In the genomic region with DNA sequence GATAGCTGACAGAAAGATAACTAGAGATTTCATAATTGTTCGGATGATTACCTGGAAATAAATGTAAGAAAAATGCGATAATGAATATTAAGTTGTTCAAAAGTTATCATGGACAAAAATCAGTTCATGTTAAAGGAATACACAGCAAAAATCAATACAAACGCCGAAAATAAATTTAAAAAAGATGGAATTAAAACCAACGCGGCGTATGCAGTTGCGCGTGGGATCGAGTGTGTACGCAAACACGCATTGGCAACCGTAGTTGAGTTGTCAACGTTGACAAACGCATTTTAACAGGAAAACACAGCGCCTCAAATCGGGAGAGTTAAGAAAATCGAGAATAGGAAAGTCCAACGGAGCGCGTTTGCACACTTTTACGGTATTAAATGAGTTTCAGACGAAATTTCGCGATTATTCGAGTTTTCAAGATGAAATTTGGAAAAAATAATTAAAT, we compare ENCODE assay signal across 1 worm cellular context.
A peak's percentile ranks its signal among the peaks of the same experiment; 100 is the strongest.
TF ChIP-seq lines count a peak whose summit lies in the region.

Gene tmed-10, minus strand, starts transcription at position 51 of the 454 bp plus-strand sequence.

TF ChIP-seq in whole organism, L4 larva, 104 proteins besides CTCF, POLR2A, EP300 and RAD21 (continued from another document):
- TF ChIP-seq dmd-8 (GFP tag; IDR thresholded peaks at IDR 0.05; lab: Robert Waterston, UW): no peak
- no peak for TF ChIP-seq gei-8 (GFP tag; optimal IDR thresholded peaks at IDR 0.05; lab: Kevin White, UChicago)
- no peak for TF ChIP-seq R02D3.7 (tag; optimal IDR thresholded peaks at IDR 0.05; lab: Kevin White, UChicago)
- no peak for TF ChIP-seq duxl-1 (tag; optimal IDR thresholded peaks at IDR 0.05; lab: Kevin White, UChicago; ENCODE audit: poor library complexity)
- TF ChIP-seq mdt-29 (GFP tag; IDR thresholded peaks at IDR 0.05; lab: Robert Waterston, UW): no peak
- peak; percentile 43 for TF ChIP-seq nhr-28 (tag; optimal IDR thresholded peaks at IDR 0.05; lab: Kevin White, UChicago)
- TF ChIP-seq ztf-7 (tag; optimal IDR thresholded peaks at IDR 0.05; lab: Kevin White, UChicago): no peak
- TF ChIP-seq madf-5 (GFP tag; IDR thresholded peaks at IDR 0.05; lab: Robert Waterston, UW): no peak
- no peak for TF ChIP-seq nhr-42 (GFP tag; IDR thresholded peaks at IDR 0.05; lab: Robert Waterston, UW)
- TF ChIP-seq T26A8.4 (GFP tag; IDR thresholded peaks at IDR 0.05; lab: Robert Waterston, UW): peak; percentile 65; the same call in 1 of the 2 replicates
- peak in 1 of 2 experiments; percentile 12 for TF ChIP-seq hif-1 (tag; optimal IDR thresholded peaks at IDR 0.05; lab: Kevin White, UChicago)
- no peak for TF ChIP-seq egl-27 (tag; optimal IDR thresholded peaks at IDR 0.05; lab: Kevin White, UChicago)
- no peak for TF ChIP-seq unc-39 (tag; optimal IDR thresholded peaks at IDR 0.05; lab: Kevin White, UChicago)
- TF ChIP-seq ceh-44 (GFP tag; IDR thresholded peaks at IDR 0.05; lab: Robert Waterston, UW): peak; percentile 53; the same call in 1 of the 2 replicates
- TF ChIP-seq nhr-41 (GFP tag; IDR thresholded peaks at IDR 0.05; lab: Robert Waterston, UW): no peak
- no peak for TF ChIP-seq lin-29 (GFP tag; IDR thresholded peaks at IDR 0.05; lab: Robert Waterston, UW)
- no peak for TF ChIP-seq ztf-11 (tag; optimal IDR thresholded peaks at IDR 0.05; lab: Kevin White, UChicago)
- peak; percentile 77 for TF ChIP-seq mxl-3 (GFP tag; optimal IDR thresholded peaks at IDR 0.05; lab: Kevin White, UChicago)
- peak in 1 of 2 experiments; percentile 3 for TF ChIP-seq mdl-1 (tag; optimal IDR thresholded peaks at IDR 0.05; lab: Kevin White, UChicago)
- no peak for TF ChIP-seq nhr-6 (tag; optimal IDR thresholded peaks at IDR 0.05; lab: Kevin White, UChicago)
- no peak for TF ChIP-seq nhr-77 (tag; optimal IDR thresholded peaks at IDR 0.05; lab: Kevin White, UChicago)
- peak; percentile 44 for TF ChIP-seq hlh-30 (tag; optimal IDR thresholded peaks at IDR 0.05; lab: Kevin White, UChicago; ENCODE audit: insufficient read depth)
- peak in 1 of 2 experiments; percentile 56 for TF ChIP-seq unc-62 (GFP tag; optimal IDR thresholded peaks at IDR 0.05 in 1 of 2; lab: Kevin White, UChicago)
- no peak for TF ChIP-seq unc-62 (tag; optimal IDR thresholded peaks at IDR 0.05; lab: Kevin White, UChicago)
- no peak for TF ChIP-seq tag-97 (GFP tag; IDR thresholded peaks at IDR 0.05; lab: Robert Waterston, UW)
- TF ChIP-seq T20F7.1 (GFP tag; optimal IDR thresholded peaks at IDR 0.05; lab: Kevin White, UChicago): peak; percentile 50
- TF ChIP-seq zip-2 (tag; optimal IDR thresholded peaks at IDR 0.05; lab: Kevin White, UChicago): no peak
- peak; percentile 66; the same call in 1 of the 2 replicates for TF ChIP-seq egl-43 (GFP tag; IDR thresholded peaks at IDR 0.05; lab: Robert Waterston, UW)
- TF ChIP-seq attf-4 (tag; optimal IDR thresholded peaks at IDR 0.05; lab: Kevin White, UChicago): no peak
- TF ChIP-seq vab-7 (GFP tag; IDR thresholded peaks at IDR 0.05; lab: Robert Waterston, UW): no peak
- TF ChIP-seq aly-2 (tag; optimal IDR thresholded peaks at IDR 0.05; lab: Kevin White, UChicago): no peak
- no peak for TF ChIP-seq zip-11 (GFP tag; IDR thresholded peaks at IDR 0.05; lab: Robert Waterston, UW)
- peak; percentile 10 for TF ChIP-seq lin-13 (GFP tag; optimal IDR thresholded peaks at IDR 0.05; lab: Kevin White, UChicago)
- no peak for TF ChIP-seq lin-15B (tag; optimal IDR thresholded peaks at IDR 0.05; lab: Kevin White, UChicago)
- TF ChIP-seq lin-38 (GFP tag; IDR thresholded peaks at IDR 0.05; lab: Robert Waterston, UW): peak; percentile 95
- no peak for TF ChIP-seq daf-12 (tag; optimal IDR thresholded peaks at IDR 0.05; lab: Kevin White, UChicago)
- no peak for TF ChIP-seq ceh-82 (tag; optimal IDR thresholded peaks at IDR 0.05; lab: Kevin White, UChicago)
- TF ChIP-seq ceh-28 (tag; optimal IDR thresholded peaks at IDR 0.05; lab: Kevin White, UChicago): no peak
- TF ChIP-seq Y105C5A.15 (GFP tag; IDR thresholded peaks at IDR 0.05; lab: Robert Waterston, UW): no peak
- TF ChIP-seq mep-1 (tag; optimal IDR thresholded peaks at IDR 0.05; lab: Kevin White, UChicago): no peak
- no peak for TF ChIP-seq ces-1 (GFP tag; optimal IDR thresholded peaks at IDR 0.05; lab: Kevin White, UChicago)
- TF ChIP-seq ZK337.2 (GFP tag; IDR thresholded peaks at IDR 0.05; lab: Robert Waterston, UW): no peak
- no peak for TF ChIP-seq D1046.2 (GFP tag; IDR thresholded peaks at IDR 0.05; lab: Robert Waterston, UW)
- peak; percentile 56 for TF ChIP-seq dve-1 (tag; optimal IDR thresholded peaks at IDR 0.05; lab: Kevin White, UChicago; ENCODE audit: insufficient read depth)
- no peak for TF ChIP-seq php-3 (GFP tag; IDR thresholded peaks at IDR 0.05; lab: Robert Waterston, UW)
- TF ChIP-seq nhr-102 (tag; optimal IDR thresholded peaks at IDR 0.05; lab: Kevin White, UChicago): no peak
- TF ChIP-seq nhr-25 (tag; optimal IDR thresholded peaks at IDR 0.05; lab: Kevin White, UChicago; ENCODE audit: borderline replicate concordance, insufficient read depth): no peak
- TF ChIP-seq daf-8 (GFP tag; IDR thresholded peaks at IDR 0.05; lab: Robert Waterston, UW): no peak
- TF ChIP-seq snpc-4 (tag; optimal IDR thresholded peaks at IDR 0.05; lab: Kevin White, UChicago): no peak
- TF ChIP-seq ctbp-1 (GFP tag; IDR thresholded peaks at IDR 0.05; lab: Robert Waterston, UW): 0 out of 2 replicates have a peak, but pooled peaks have one; percentile 24
- TF ChIP-seq sdz-12 (GFP tag; optimal IDR thresholded peaks at IDR 0.05; lab: Kevin White, UChicago): no peak
- peak; percentile 64 for TF ChIP-seq hlh-11 (tag; optimal IDR thresholded peaks at IDR 0.05; lab: Kevin White, UChicago)
- TF ChIP-seq mxl-2 (GFP tag; conservative IDR thresholded peaks at IDR 0.05; lab: Robert Waterston, UW): no peak
- no peak for TF ChIP-seq Y5F2A.4 (GFP tag; optimal IDR thresholded peaks at IDR 0.05; lab: Kevin White, UChicago)
- TF ChIP-seq hmg-1.1 (GFP tag; IDR thresholded peaks at IDR 0.05; lab: Robert Waterston, UW): peak; percentile 76
- no peak for TF ChIP-seq F44E2.7 (GFP tag; IDR thresholded peaks at IDR 0.05; lab: Robert Waterston, UW)
- no peak for TF ChIP-seq set-16 (GFP tag; IDR thresholded peaks at IDR 0.05; lab: Robert Waterston, UW)
- no peak for TF ChIP-seq lim-7 (GFP tag; IDR thresholded peaks at IDR 0.05; lab: Robert Waterston, UW)
- TF ChIP-seq dmd-6 (GFP tag; IDR thresholded peaks at IDR 0.05; lab: Robert Waterston, UW): peak; percentile 72
- TF ChIP-seq F26F4.8 (GFP tag; conservative IDR thresholded peaks at IDR 0.05; lab: Robert Waterston, UW): no peak
- TF ChIP-seq unc-130 (GFP tag; optimal IDR thresholded peaks at IDR 0.05; lab: Kevin White, UChicago): peak; percentile 43
- TF ChIP-seq nhr-11 (tag; optimal IDR thresholded peaks at IDR 0.05; lab: Kevin White, UChicago): no peak
- TF ChIP-seq lin-39 (tag; optimal IDR thresholded peaks at IDR 0.05; lab: Kevin White, UChicago): no peak
- peak; percentile 54 for TF ChIP-seq dpl-1 (GFP tag; optimal IDR thresholded peaks at IDR 0.05; lab: Kevin White, UChicago)
- peak; percentile 84 for TF ChIP-seq mes-2 (tag; optimal IDR thresholded peaks at IDR 0.05; lab: Kevin White, UChicago; ENCODE audit: poor library complexity, severe bottlenecking)
- TF ChIP-seq pqm-1 (tag; optimal IDR thresholded peaks at IDR 0.05; lab: Kevin White, UChicago): no peak
- no peak for TF ChIP-seq zag-1 (tag; optimal IDR thresholded peaks at IDR 0.05; lab: Kevin White, UChicago)
- TF ChIP-seq nhr-237 (tag; optimal IDR thresholded peaks at IDR 0.05; lab: Kevin White, UChicago): no peak
- no peak for TF ChIP-seq daf-19 (GFP tag; conservative IDR thresholded peaks at IDR 0.05; lab: Robert Waterston, UW)
- TF ChIP-seq daf-16 (GFP tag; optimal IDR thresholded peaks at IDR 0.05; lab: Kevin White, UChicago): no peak
- TF ChIP-seq daf-16 (tag; optimal IDR thresholded peaks at IDR 0.05; lab: Kevin White, UChicago): no peak
- TF ChIP-seq snpc-1.2 (GFP tag; IDR thresholded peaks at IDR 0.05; lab: Robert Waterston, UW): peak; percentile 62
- peak; percentile 75 for TF ChIP-seq ceh-20 (GFP tag; IDR thresholded peaks at IDR 0.05; lab: Robert Waterston, UW)
- no peak for TF ChIP-seq Y48G9A.11 (GFP tag; IDR thresholded peaks at IDR 0.05; lab: Robert Waterston, UW)
- TF ChIP-seq madf-9 (GFP tag; conservative IDR thresholded peaks at IDR 0.05; lab: Robert Waterston, UW): no peak
- TF ChIP-seq nhr-76 (tag; optimal IDR thresholded peaks at IDR 0.05; lab: Kevin White, UChicago): no peak
- TF ChIP-seq tra-1 (GFP tag; IDR thresholded peaks at IDR 0.05; lab: Robert Waterston, UW): 0 out of 2 replicates have a peak, but pooled peaks have one; percentile 18
- no peak for TF ChIP-seq nhr-10 (tag; optimal IDR thresholded peaks at IDR 0.05; lab: Kevin White, UChicago)
- no peak for TF ChIP-seq lir-3 (tag; optimal IDR thresholded peaks at IDR 0.05; lab: Kevin White, UChicago)
- TF ChIP-seq spr-3 (GFP tag; optimal IDR thresholded peaks at IDR 0.05; lab: Kevin White, UChicago): no peak
- TF ChIP-seq ceh-62 (tag; optimal IDR thresholded peaks at IDR 0.05; lab: Kevin White, UChicago): no peak
- TF ChIP-seq skn-1 (tag; optimal IDR thresholded peaks at IDR 0.05; lab: Kevin White, UChicago): no peak
- TF ChIP-seq rbr-2 (tag; optimal IDR thresholded peaks at IDR 0.05; lab: Kevin White, UChicago): peak; percentile 50
- TF ChIP-seq lin-1 (GFP tag; IDR thresholded peaks at IDR 0.05; lab: Robert Waterston, UW): no peak
- TF ChIP-seq arid-1 (GFP tag; conservative IDR thresholded peaks at IDR 0.05; lab: Robert Waterston, UW): no peak
